Fruit fly (Drosophila melanogaster): Measurements from ENCODE around the gene ND-15.

The ND-15 gene

DNA sequence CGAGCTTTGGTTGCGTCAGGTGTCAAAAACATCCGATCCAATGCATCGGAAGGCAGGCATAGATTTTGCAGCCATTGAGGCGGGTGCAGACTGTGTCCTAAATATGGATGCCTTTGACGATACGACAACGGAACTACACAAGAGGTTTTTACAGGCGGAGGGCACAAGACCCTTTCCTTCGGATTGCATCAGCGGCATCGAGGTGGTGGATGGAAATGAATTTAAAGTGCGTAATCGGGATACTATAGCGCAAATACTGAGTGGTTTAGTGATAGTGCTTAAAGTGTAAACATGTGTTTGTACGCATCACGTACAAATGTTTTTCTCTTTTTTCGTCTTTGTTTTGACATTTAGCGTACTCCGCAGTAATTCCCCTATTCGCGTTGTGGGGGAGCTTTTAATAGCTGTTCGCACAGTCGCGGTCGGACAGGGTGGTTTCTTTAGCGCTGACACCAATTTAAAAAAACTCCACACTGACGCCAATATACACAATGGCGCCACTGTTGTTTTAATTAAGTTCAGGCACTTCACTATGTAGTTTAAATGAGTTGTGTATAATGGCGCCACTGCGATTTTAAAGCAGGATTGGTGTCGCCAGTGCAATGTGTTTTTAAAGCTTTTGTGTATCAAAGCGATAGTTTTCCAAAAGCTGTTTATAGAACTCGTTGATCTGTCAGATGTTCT is 41.6 kb upstream of the ND-15 start (continued):
- TF ChIP-seq disco-r (GFP tag; optimal IDR thresholded peaks at IDR 0.05), result no peak
- no peak; the same call in 2 of the 3 replicates for TF ChIP-seq so (GFP tag; IDR thresholded peaks at IDR 0.05)
- no peak for TF ChIP-seq yki (optimal IDR thresholded peaks at IDR 0.05)
- TF ChIP-seq dysf (GFP tag; IDR thresholded peaks at IDR 0.05), result peak; percentile 62; the same call in 2 of the 3 replicates
- no peak for TF ChIP-seq ssp (GFP tag; IDR thresholded peaks at IDR 0.05)
- TF ChIP-seq btn (GFP tag; optimal IDR thresholded peaks at IDR 0.05), result no peak
- TF ChIP-seq tup (GFP tag; optimal IDR thresholded peaks at IDR 0.05), result no peak
- TF ChIP-seq NK7.1 (GFP tag; optimal IDR thresholded peaks at IDR 0.05), result no peak
- no peak for TF ChIP-seq CG15011 (GFP tag; optimal IDR thresholded peaks at IDR 0.05)
- TF ChIP-seq CG2202 (tag; optimal IDR thresholded peaks at IDR 0.05), result no peak
- peak; percentile 51 for TF ChIP-seq Antp (GFP tag; optimal IDR thresholded peaks at IDR 0.05)
- no peak for TF ChIP-seq CG4820 (GFP tag; optimal IDR thresholded peaks at IDR 0.05)
- peak; percentile 75 for TF ChIP-seq Ets97D (GFP tag; optimal IDR thresholded peaks at IDR 0.05)
- TF ChIP-seq maf-S (GFP tag; optimal IDR thresholded peaks at IDR 0.05), result peak; percentile 10
- TF ChIP-seq Dip3 (GFP tag; optimal IDR thresholded peaks at IDR 0.05), result no peak
- no peak for TF ChIP-seq Fer2 (tag; optimal IDR thresholded peaks at IDR 0.05)
- TF ChIP-seq Dek (tag; optimal IDR thresholded peaks at IDR 0.05), result peak; percentile 35
- 0 out of 2 replicates have a peak, but pooled peaks have one; percentile 11 for TF ChIP-seq Drgx (GFP tag; IDR thresholded peaks at IDR 0.05)
- no peak for TF ChIP-seq CG10565 (GFP tag; optimal IDR thresholded peaks at IDR 0.05)
- TF ChIP-seq Spps (tag; optimal IDR thresholded peaks at IDR 0.05), result no peak
- TF ChIP-seq CG12219 (GFP tag; optimal IDR thresholded peaks at IDR 0.05), result no peak
- no peak for TF ChIP-seq Xrp1 (GFP tag; IDR thresholded peaks at IDR 0.05)
- peak; percentile 38 for TF ChIP-seq hbn (GFP tag; IDR thresholded peaks at IDR 0.05; ENCODE audit: partially characterized antibody)
- TF ChIP-seq eve (GFP tag; optimal IDR thresholded peaks at IDR 0.05), result no peak
- TF ChIP-seq Bdp1 (GFP tag; optimal IDR thresholded peaks at IDR 0.05), result no peak
- TF ChIP-seq HLH3B (GFP tag; IDR thresholded peaks at IDR 0.05), result peak; percentile 53; the same call in 1 of the 2 replicates
- TF ChIP-seq fd3F (GFP tag; optimal IDR thresholded peaks at IDR 0.05), result no peak
- no peak for TF ChIP-seq Hand (GFP tag; optimal IDR thresholded peaks at IDR 0.05)
- TF ChIP-seq sr (GFP tag; IDR thresholded peaks at IDR 0.05), result no peak; the same call in 2 of the 3 replicates
- TF ChIP-seq usp (GFP tag; optimal IDR thresholded peaks at IDR 0.05), result no peak
- TF ChIP-seq Lim3 (GFP tag; IDR thresholded peaks at IDR 0.05), result no peak
- TF ChIP-seq Oaz (GFP tag; IDR thresholded peaks at IDR 0.05), result no peak
- peak; percentile 0 for TF ChIP-seq fu2 (GFP tag; optimal IDR thresholded peaks at IDR 0.05)
- no peak for TF ChIP-seq org-1 (GFP tag; optimal IDR thresholded peaks at IDR 0.05)
- TF ChIP-seq jumu (GFP tag; optimal IDR thresholded peaks at IDR 0.05), result no peak
- no peak for TF ChIP-seq Optix (GFP tag; IDR thresholded peaks at IDR 0.05)
- TF ChIP-seq CG5180 (GFP tag; optimal IDR thresholded peaks at IDR 0.05), result no peak
- TF ChIP-seq sens (GFP tag), result peak; percentile 59
- TF ChIP-seq Ravus (GFP tag; IDR thresholded peaks at IDR 0.05), result no peak
- TF ChIP-seq CG31388 (GFP tag; optimal IDR thresholded peaks at IDR 0.05), result no peak
- TF ChIP-seq CG17328 (GFP tag; IDR thresholded peaks at IDR 0.05), result no peak
- no peak for TF ChIP-seq sim (GFP tag; IDR thresholded peaks at IDR 0.05)
- TF ChIP-seq hth (optimal IDR thresholded peaks at IDR 0.05), result no peak
- no peak for TF ChIP-seq CG18262 (tag; optimal IDR thresholded peaks at IDR 0.05)
- no peak for TF ChIP-seq CG11398 (GFP tag; optimal IDR thresholded peaks at IDR 0.05)
- TF ChIP-seq vvl (GFP tag; IDR thresholded peaks at IDR 0.05), result peak; percentile 88
- no peak for TF ChIP-seq dm (GFP tag; optimal IDR thresholded peaks at IDR 0.05)
- peak; percentile 36 for TF ChIP-seq ato (GFP tag; IDR thresholded peaks at IDR 0.05; ENCODE audit: partially characterized antibody)
- no peak for TF ChIP-seq bowl (GFP tag; IDR thresholded peaks at IDR 0.05)
- no peak for TF ChIP-seq Side (GFP tag; optimal IDR thresholded peaks at IDR 0.05)
- TF ChIP-seq phol (tag; optimal IDR thresholded peaks at IDR 0.05), result peak; percentile 9
- peak; percentile 19 for TF ChIP-seq CG13424 (tag; optimal IDR thresholded peaks at IDR 0.05)
